Worm (Caenorhabditis elegans): Measurements from ENCODE around the gene C17B7.14.

- TF ChIP-seq unc-55 (GFP tag; optimal IDR thresholded peaks at IDR 0.05): no peak
- no peak for TF ChIP-seq C38D4.7 (GFP tag; optimal IDR thresholded peaks at IDR 0.05)
- no peak for TF ChIP-seq ama-1 (optimal IDR thresholded peaks at IDR 0.05)
- TF ChIP-seq sox-4 (tag; optimal IDR thresholded peaks at IDR 0.05): no peak
- no peak for TF ChIP-seq elt-2 (tag; optimal IDR thresholded peaks at IDR 0.05)
- no peak for TF ChIP-seq T23F11.4 (GFP tag; optimal IDR thresholded peaks at IDR 0.05)
- no peak for TF ChIP-seq fkh-10 (GFP tag; optimal IDR thresholded peaks at IDR 0.05)
- no peak for TF ChIP-seq npax-4 (tag; optimal IDR thresholded peaks at IDR 0.05)
- TF ChIP-seq pag-3 (tag; optimal IDR thresholded peaks at IDR 0.05; ENCODE audit: borderline replicate concordance): no peak
- TF ChIP-seq rnt-1 (tag; optimal IDR thresholded peaks at IDR 0.05): no peak
- TF ChIP-seq fkh-6 (tag; optimal IDR thresholded peaks at IDR 0.05): no peak
Measured at ce11 chrV:3361633-3362032, 41.3 kb upstream of the C17B7.14 start.
